Fruit fly (Drosophila melanogaster) whole organism, embryonic: ENCODE data around the gene Bug22.
A peak's percentile ranks its signal among the peaks of the same experiment; 100 is the strongest.

Experiments used
- Asciz ChIP-seq: fragments of 200-800 bp; sonication (Bioruptor generic); optimal IDR thresholded peaks from 2 replicates; lab custom pipeline; 2017; ENCODE audit warnings: missing biosample characterization, mild to moderate bottlenecking, missing genetic modification characterization, missing genetic modification reagents
- Atf3 ChIP-seq: fragments of 200-800 bp; sonication (Bioruptor generic); optimal IDR thresholded peaks from 3 replicates; lab custom pipeline; 2016; ENCODE audit warnings: missing biosample characterization, missing genetic modification characterization
- CG10274 ChIP-seq: fragments of 200-800 bp; sonication (Bioruptor generic); optimal IDR thresholded peaks from 3 replicates; lab custom pipeline; 2017; ENCODE audit warnings: missing biosample characterization, mild to moderate bottlenecking, missing genetic modification characterization
- CG10366 ChIP-seq: fragments of 200-800 bp; sonication (Bioruptor generic); IDR thresholded peaks from 2 replicates; pipeline ENCODE4 v1.3.6; 2022; ENCODE audit warnings: missing biosample characterization, missing genetic modification characterization
- CG13287 ChIP-seq: fragments of 200-800 bp; sonication (Bioruptor generic); IDR thresholded peaks from 2 replicates; pipeline ENCODE4 v1.3.6; 2022; ENCODE audit warnings: missing biosample characterization, missing genetic modification characterization; ENCODE audit not compliant: partially characterized antibody
- CG1603 ChIP-seq: fragments of 200-800 bp; sonication (Bioruptor generic); optimal IDR thresholded peaks from 2 replicates; lab custom pipeline; 2019; ENCODE audit warnings: missing biosample characterization, mild to moderate bottlenecking, missing genetic modification characterization, moderate library complexity
- CG16813 ChIP-seq: fragments of 200-800 bp; sonication (Bioruptor generic); IDR thresholded peaks from 3 replicates; pipeline ENCODE4 v1.3.6; 2022; ENCODE audit warnings: missing biosample characterization, missing genetic modification characterization; ENCODE audit not compliant: partially characterized antibody
- CG18764 ChIP-seq: fragments of 200-800 bp; sonication (Bioruptor generic); optimal IDR thresholded peaks from 3 replicates; lab custom pipeline; 2016; ENCODE audit warnings: missing biosample characterization, missing genetic modification characterization
- CG2202 ChIP-seq: fragments of 200-800 bp; sonication (Bioruptor generic); optimal IDR thresholded peaks from 2 replicates; lab custom pipeline; 2018; ENCODE audit warnings: missing biosample characterization, mild to moderate bottlenecking, missing genetic modification characterization
- CG4617 ChIP-seq: fragments of 200-800 bp; sonication (Bioruptor generic); optimal IDR thresholded peaks from 3 replicates; lab custom pipeline; 2016; ENCODE audit warnings: missing biosample characterization, missing genetic modification characterization, borderline replicate concordance
- CG6765 ChIP-seq: fragments of 200-800 bp; sonication (Bioruptor generic); optimal IDR thresholded peaks from 3 replicates; lab custom pipeline; 2017; ENCODE audit warnings: missing biosample characterization, mild to moderate bottlenecking, missing genetic modification characterization
- CG7556 ChIP-seq: fragments of 200-800 bp; sonication (Bioruptor generic); optimal IDR thresholded peaks from 2 replicates; lab custom pipeline; 2017; ENCODE audit warnings: missing biosample characterization, mild to moderate bottlenecking, missing genetic modification characterization
- CG7839 ChIP-seq: fragments of 200-800 bp; sonication (Bioruptor generic); optimal IDR thresholded peaks from 3 replicates; lab custom pipeline; 2018; ENCODE audit warnings: missing biosample characterization, mild to moderate bottlenecking, missing genetic modification characterization, moderate library complexity
- CG7928 ChIP-seq: fragments of 200-800 bp; sonication (Bioruptor generic); optimal IDR thresholded peaks from 2 replicates; lab custom pipeline; 2017; ENCODE audit warnings: missing biosample characterization, mild to moderate bottlenecking, missing genetic modification characterization
- CG7963 ChIP-seq: fragments of 200-800 bp; sonication (Bioruptor generic); IDR thresholded peaks from 3 replicates; pipeline ENCODE4 v1.3.6; 2022; ENCODE audit warnings: missing biosample characterization, missing genetic modification characterization; ENCODE audit not compliant: partially characterized antibody
- CG8281 ChIP-seq: fragments of 200-800 bp; sonication (Bioruptor generic); optimal IDR thresholded peaks from 2 replicates; lab custom pipeline; 2018; ENCODE audit warnings: missing biosample characterization, mild to moderate bottlenecking, missing genetic modification characterization, moderate library complexity
- Camta ChIP-seq: fragments of 200-800 bp; sonication (Bioruptor generic); optimal IDR thresholded peaks from 2 replicates; lab custom pipeline; 2016; ENCODE audit warnings: missing biosample characterization, missing genetic modification characterization
- Dp ChIP-seq: fragments of 200-800 bp; sonication (Bioruptor generic); optimal IDR thresholded peaks from 2 replicates; lab custom pipeline; 2018; ENCODE audit warnings: missing biosample characterization, mild to moderate bottlenecking, missing genetic modification characterization, moderate library complexity
- Ets97D ChIP-seq: fragments of 200-800 bp; sonication (Bioruptor generic); optimal IDR thresholded peaks from 3 replicates; lab custom pipeline; 2016; ENCODE audit warnings: missing biosample characterization, missing genetic modification characterization
- Fer3 ChIP-seq: fragments of 200-800 bp; sonication (Bioruptor generic); optimal IDR thresholded peaks from 2 replicates; lab custom pipeline; 2018; ENCODE audit warnings: missing biosample characterization, mild to moderate bottlenecking, missing genetic modification characterization, moderate library complexity
- H2.0 ChIP-seq: fragments of 200-800 bp; sonication (Bioruptor generic); IDR thresholded peaks from 2 replicates; pipeline ENCODE4 v1.3.6; 2022; ENCODE audit warnings: missing biosample characterization, missing genetic modification characterization
- Med ChIP-seq: fragments of 200-800 bp; sonication (Bioruptor generic); peaks from one replicate; lab custom pipeline; 2016; ENCODE audit warnings: missing biosample characterization, missing genetic modification characterization, mild to moderate bottlenecking, inconsistent platforms, moderate library complexity
- Meics ChIP-seq: fragments of 200-800 bp; sonication (Bioruptor generic); optimal IDR thresholded peaks from 2 replicates; lab custom pipeline; 2017; ENCODE audit warnings: missing biosample characterization, mild to moderate bottlenecking, missing genetic modification characterization
- PHDP ChIP-seq: fragments of 200-800 bp; sonication (Bioruptor generic); optimal IDR thresholded peaks from 3 replicates; lab custom pipeline; 2018; ENCODE audit warnings: missing biosample characterization, mild to moderate bottlenecking, missing genetic modification characterization, moderate library complexity
- Scr ChIP-seq: fragments of 200-800 bp; sonication (Bioruptor generic); IDR thresholded peaks from 2 replicates; pipeline ENCODE4 v1.3.6; 2022; ENCODE audit warnings: missing biosample characterization, missing genetic modification characterization; ENCODE audit not compliant: partially characterized antibody
- Spps ChIP-seq: fragments of 200-800 bp; sonication (Bioruptor generic); optimal IDR thresholded peaks from 2 replicates; lab custom pipeline; 2018; ENCODE audit warnings: missing biosample characterization, mild to moderate bottlenecking, missing genetic modification characterization
- amos ChIP-seq: fragments of 200-800 bp; sonication (Bioruptor generic); IDR thresholded peaks from 2 replicates; pipeline ENCODE4 v1.3.6; 2022; ENCODE audit warnings: missing biosample characterization, missing genetic modification characterization; ENCODE audit not compliant: partially characterized antibody
- ase ChIP-seq: fragments of 200-800 bp; sonication (Bioruptor generic); IDR thresholded peaks from 3 replicates; pipeline ENCODE4 v1.3.6; 2022; ENCODE audit warnings: missing biosample characterization, missing genetic modification characterization
- bbx ChIP-seq: fragments of 200-800 bp; sonication (Bioruptor generic); IDR thresholded peaks from 2 replicates; pipeline ENCODE4 v1.3.6; 2022; ENCODE audit warnings: missing biosample characterization, missing genetic modification characterization; ENCODE audit not compliant: partially characterized antibody
- eve ChIP-seq, 2 experiments: fragments of >200 bp; optimal IDR thresholded peaks; 2 replicates each; lab custom pipeline; 2017; ENCODE audit warnings: missing biosample characterization in 2 of 2, missing genetic modification characterization in 2 of 2
- eyg ChIP-seq: fragments of 200-800 bp; sonication (Bioruptor generic); optimal IDR thresholded peaks from 3 replicates; lab custom pipeline; 2016; ENCODE audit warnings: missing biosample characterization, missing genetic modification characterization
- gem ChIP-seq: fragments of 200-800 bp; sonication (Bioruptor generic); optimal IDR thresholded peaks from 2 replicates; lab custom pipeline; 2019; ENCODE audit warnings: missing biosample characterization, mild to moderate bottlenecking, missing genetic modification characterization, moderate library complexity
- hkb ChIP-seq, 2 experiments: fragments of 200-800 bp in 1 of 2; fragments of >200 bp in 1 of 2; sonication (Bioruptor generic) in 1 of 2; IDR thresholded peaks in 1 of 2; optimal IDR thresholded peaks in 1 of 2; 2 replicates each; pipeline versions ENCODE4 v1.3.6 to Lab custom; 2017 to 2022; ENCODE audit warnings: missing biosample characterization in 1 of 2, missing genetic modification characterization in 1 of 2
- insv ChIP-seq, 2 experiments: fragments of 200-800 bp; sonication (Bioruptor generic); optimal IDR thresholded peaks; 3 replicates each; lab custom pipeline; 2016 to 2018; ENCODE audit warnings: missing biosample characterization in 2 of 2, missing genetic modification characterization in 2 of 2
- jing ChIP-seq: fragments of 200-800 bp; sonication (Bioruptor generic); optimal IDR thresholded peaks from 2 replicates; lab custom pipeline; 2018; ENCODE audit warnings: missing biosample characterization, mild to moderate bottlenecking, missing genetic modification characterization
- knrl ChIP-seq: fragments of 200-800 bp; sonication (Bioruptor generic); IDR thresholded peaks from 3 replicates; pipeline ENCODE4 v1.3.6; 2022; ENCODE audit warnings: missing biosample characterization, missing genetic modification characterization; ENCODE audit not compliant: partially characterized antibody
- mam ChIP-seq: fragments of 200-800 bp; sonication (Bioruptor generic); optimal IDR thresholded peaks from 3 replicates; lab custom pipeline; 2016; ENCODE audit warnings: missing biosample characterization, missing genetic modification characterization
- nmo ChIP-seq: fragments of 200-800 bp; sonication (Bioruptor generic); optimal IDR thresholded peaks from 2 replicates; lab custom pipeline; 2018; ENCODE audit warnings: missing biosample characterization, mild to moderate bottlenecking, missing genetic modification characterization, moderate library complexity
- onecut ChIP-seq: fragments of 200-800 bp; sonication (Bioruptor generic); IDR thresholded peaks from 2 replicates; pipeline ENCODE4 v1.3.6; 2022; ENCODE audit warnings: missing biosample characterization, missing genetic modification characterization
- rib ChIP-seq: fragments of 200-800 bp; sonication (Bioruptor generic); IDR thresholded peaks from 2 replicates; pipeline ENCODE4 v1.3.6; 2022; ENCODE audit warnings: missing biosample characterization, missing genetic modification characterization
- ro ChIP-seq: fragments of 200-800 bp; sonication (Bioruptor generic); IDR thresholded peaks from 2 replicates; pipeline ENCODE4 v1.3.6; 2022; ENCODE audit warnings: missing biosample characterization, missing genetic modification characterization
- sima ChIP-seq: fragments of 200-800 bp; sonication (Bioruptor generic); optimal IDR thresholded peaks from 2 replicates; lab custom pipeline; 2016; ENCODE audit warnings: missing biosample characterization, missing genetic modification characterization
- slp2 ChIP-seq: fragments of 200-800 bp; sonication (Bioruptor generic); optimal IDR thresholded peaks from 2 replicates; lab custom pipeline; 2016; ENCODE audit warnings: missing biosample characterization, missing genetic modification characterization
- stc ChIP-seq: fragments of 200-800 bp; sonication (Bioruptor generic); IDR thresholded peaks from 2 replicates; pipeline ENCODE4 v1.3.6; 2022; ENCODE audit warnings: missing biosample characterization, missing genetic modification characterization
- vnd ChIP-seq: fragments of 200-800 bp; sonication (Bioruptor generic); IDR thresholded peaks from 3 replicates; pipeline ENCODE4 v1.3.6; 2022; ENCODE audit warnings: missing biosample characterization, missing genetic modification characterization; ENCODE audit not compliant: partially characterized antibody
- vvl ChIP-seq: fragments of 200-800 bp; sonication (Bioruptor generic); IDR thresholded peaks from 2 replicates; pipeline ENCODE4 v1.3.6; 2022; ENCODE audit warnings: missing biosample characterization, missing genetic modification characterization
- zen ChIP-seq: fragments of 200-800 bp; sonication (Bioruptor generic); optimal IDR thresholded peaks from 3 replicates; lab custom pipeline; 2018; ENCODE audit warnings: missing biosample characterization, mild to moderate bottlenecking, missing genetic modification characterization, moderate library complexity

Bug22 gene

dm6 chr2L:10408122-10408576, 22.6 kb downstream of the Bug22 start, which contains the start of the genes Ip259 and RpS27A (continued):
- peak; percentile 61 for TF ChIP-seq Atf3 (GFP tag; lab: Kevin White, UChicago)
- no peak for TF ChIP-seq Dp (GFP tag; lab: Kevin White, UChicago)
- TF ChIP-seq onecut (GFP tag; lab: Robert Waterston, UW) = peak; percentile 75
- peak; percentile 71 for TF ChIP-seq PHDP
- peak; percentile 70 for TF ChIP-seq Asciz
- peak; percentile 27 for TF ChIP-seq CG10274 (GFP tag; lab: Kevin White, UChicago)
- peak; percentile 75 for TF ChIP-seq zen (tag; lab: Kevin White, UChicago)
- TF ChIP-seq CG6765 (GFP tag; lab: Kevin White, UChicago) = peak; percentile 86
- TF ChIP-seq eve (GFP tag; optimal IDR thresholded peaks at IDR 0.05; lab: Kevin White, UChicago) = peak in 1 of 2 experiments; percentile 77
- peak; percentile 83 for TF ChIP-seq slp2 (GFP tag; lab: Kevin White, UChicago)
- no peak for TF ChIP-seq CG7556 (GFP tag; lab: Kevin White, UChicago)
- peak; percentile 34; the same call in 1 of the 2 replicates for TF ChIP-seq bbx (GFP tag; lab: Robert Waterston, UW)
- TF ChIP-seq CG8281 (tag; lab: Kevin White, UChicago) = peak; percentile 47
- TF ChIP-seq ro (GFP tag; lab: Robert Waterston, UW) = no peak
- TF ChIP-seq ase (GFP tag; lab: Robert Waterston, UW) = peak; percentile 65; the same call in 2 of the 3 replicates
- TF ChIP-seq stc (GFP tag; lab: Robert Waterston, UW) = peak; percentile 75
- TF ChIP-seq hkb (optimal IDR thresholded peaks at IDR 0.05; lab: Kevin White, UChicago) = no peak
- TF ChIP-seq hkb (GFP tag; IDR thresholded peaks at IDR 0.05; lab: Robert Waterston, UW) = peak; percentile 68
- peak; percentile 71 for TF ChIP-seq H2.0 (GFP tag; lab: Robert Waterston, UW)
- TF ChIP-seq CG1603 (tag; lab: Kevin White, UChicago) = peak; percentile 100
- TF ChIP-seq insv (GFP tag; optimal IDR thresholded peaks at IDR 0.05; lab: Kevin White, UChicago) = peak in 1 of 2 experiments; percentile 62
- TF ChIP-seq CG7839 (tag; lab: Kevin White, UChicago) = peak; percentile 77
- no peak; the same call in 1 of the 2 replicates for TF ChIP-seq CG10366
- 0 out of 2 replicates have a peak, but pooled peaks have one; percentile 59 for TF ChIP-seq rib (GFP tag; lab: Robert Waterston, UW)
- peak; percentile 71 for TF ChIP-seq mam (GFP tag; lab: Kevin White, UChicago)
- peak; percentile 97 for TF ChIP-seq Med (GFP tag; lab: Kevin White, UChicago)
- TF ChIP-seq gem (tag; lab: Kevin White, UChicago) = no peak
- peak; percentile 69 for TF ChIP-seq CG7928 (GFP tag; lab: Kevin White, UChicago)
- TF ChIP-seq Fer3 (tag; lab: Kevin White, UChicago) = peak; percentile 85
- no peak for TF ChIP-seq CG7963 (GFP tag; lab: Robert Waterston, UW)
- peak; percentile 68 for TF ChIP-seq CG18764 (GFP tag; lab: Kevin White, UChicago)
- TF ChIP-seq Meics (GFP tag; lab: Kevin White, UChicago) = peak; percentile 91
- peak; percentile 57 for TF ChIP-seq CG2202

- TF ChIP-seq CG7963 (GFP tag; lab: Robert Waterston, UW) (peak; percentile 39; the same call in 1 of the 3 replicates), CG4617 (peak; percentile 40), CG16813 (peak; percentile 72), vnd (GFP tag; lab: Robert Waterston, UW) (peak; percentile 59; the same call in 2 of the 3 replicates), jing (GFP tag; lab: Kevin White, UChicago) (no peak), Ets97D (GFP tag; lab: Kevin White, UChicago) (no peak), Spps (tag; lab: Kevin White, UChicago) (no peak), knrl (GFP tag; lab: Robert Waterston, UW) (peak; percentile 81), Camta (no peak), eyg (no peak), vvl (GFP tag; lab: Robert Waterston, UW) (peak; percentile 84), CG13287 (peak; percentile 87), nmo (GFP tag; lab: Kevin White, UChicago) (peak; percentile 2), Scr (GFP tag; lab: Robert Waterston, UW) (peak; percentile 87), sima (no peak), amos (GFP tag; lab: Robert Waterston, UW) (peak; percentile 83; the same call in 1 of the 2 replicates)
Observed at dm6 chr2L:10405008-10405654, 25.6 kb downstream of the Bug22 start, which contains the start of the genes CG17768, LSm-4 and Ir31a. Gene CG17768 (minus strand): TSS chr2L:10405203. Gene LSm-4 (minus strand): TSS chr2L:10405203. Gene Ir31a (plus strand): TSS chr2L:10405565.
